Fruit fly (Drosophila melanogaster) whole organism, embryonic: ENCODE measurements around the gene CHKov1.

ENCODE experiments used
- CG12744 ChIP-seq: fragments of 200-800 bp; sonication (Bioruptor generic); optimal IDR thresholded peaks from 2 replicates; lab custom pipeline; 2016; ENCODE audit warnings: missing biosample characterization, missing genetic modification characterization
- CG13296 ChIP-seq: fragments of 200-800 bp; sonication (Bioruptor generic); optimal IDR thresholded peaks from 3 replicates; lab custom pipeline; 2018; ENCODE audit warnings: missing biosample characterization, mild to moderate bottlenecking, missing genetic modification characterization
- CG15073 ChIP-seq: fragments of 200-800 bp; sonication (Bioruptor generic); optimal IDR thresholded peaks from 2 replicates; lab custom pipeline; 2016; ENCODE audit warnings: missing biosample characterization, missing genetic modification characterization
- CG15696 ChIP-seq: fragments of 200-800 bp; sonication (Bioruptor generic); optimal IDR thresholded peaks from 2 replicates; lab custom pipeline; 2019; ENCODE audit warnings: missing biosample characterization, mild to moderate bottlenecking, missing genetic modification characterization, moderate library complexity
- Mes4 ChIP-seq: fragments of 200-800 bp; sonication (Bioruptor generic); optimal IDR thresholded peaks from 2 replicates; lab custom pipeline; 2016; ENCODE audit warnings: missing biosample characterization, missing genetic modification characterization
- NC2α ChIP-seq: fragments of 200-800 bp; sonication (Bioruptor generic); optimal IDR thresholded peaks from 2 replicates; lab custom pipeline; 2016; ENCODE audit warnings: missing biosample characterization, missing genetic modification characterization
- cato ChIP-seq: fragments of 200-800 bp; sonication (Bioruptor generic); optimal IDR thresholded peaks from 2 replicates; lab custom pipeline; 2016; ENCODE audit warnings: missing biosample characterization, missing genetic modification characterization, borderline replicate concordance
- zf30C ChIP-seq: fragments of 200-800 bp; sonication (Bioruptor generic); optimal IDR thresholded peaks from 3 replicates; lab custom pipeline; 2018; ENCODE audit warnings: missing biosample characterization, mild to moderate bottlenecking, missing genetic modification characterization

- TF ChIP-seq CG13296 (no peak), CG15696 (tag; lab: Kevin White, UChicago) (no peak), cato (GFP tag; lab: Kevin White, UChicago) (no peak), Mes4 (GFP tag; lab: Kevin White, UChicago) (no peak), NC2α (GFP tag; lab: Kevin White, UChicago) (no peak), CG12744 (GFP tag; lab: Kevin White, UChicago) (no peak), zf30C (GFP tag; lab: Kevin White, UChicago) (no peak), CG15073 (GFP tag; lab: Kevin White, UChicago) (no peak)
Measured at dm6 chr3R:25277112-25277511, 52.0 kb downstream of the CHKov1 start, which contains the start of gene CG10513.
